Worm (Caenorhabditis elegans) whole organism, young adult: ENCODE results near the gene nsun-5.

Experiments used
- B0019.2 ChIP-seq: fragments of 200-800 bp; sonication (Bioruptor generic); conservative IDR thresholded peaks from 2 replicates; pipeline ENCODE4 v1.3.6; 2022; ENCODE audit warnings: missing genetic modification reagents, missing genetic modification characterization, missing compliant biosample characterization
- B0035.1 ChIP-seq: sonication (generic microtip); optimal IDR thresholded peaks from 2 replicates; lab custom pipeline; 2016; ENCODE audit warnings: missing genetic modification characterization, mild to moderate bottlenecking, missing compliant biosample characterization, missing genotype, missing genetic modification reagents
- B0336.3 ChIP-seq: fragments of 200-800 bp; sonication (Bioruptor generic); IDR thresholded peaks from 2 replicates; pipeline ENCODE4 v1.3.6; 2022; ENCODE audit warnings: missing genetic modification characterization, missing compliant biosample characterization
- C06A6.2 ChIP-seq: fragments of 200-800 bp; sonication (Bioruptor generic); conservative IDR thresholded peaks from 2 replicates; pipeline ENCODE4 v1.3.6; 2022; ENCODE audit warnings: missing genetic modification characterization, missing compliant biosample characterization
- F10E7.11 ChIP-seq: sonication (generic microtip); optimal IDR thresholded peaks from 2 replicates; lab custom pipeline; 2017; ENCODE audit warnings: mild to moderate bottlenecking, missing genetic modification characterization, moderate library complexity, missing compliant biosample characterization
- F22D6.2 ChIP-seq: sonication (generic microtip); optimal IDR thresholded peaks from 2 replicates; lab custom pipeline; 2016; ENCODE audit warnings: mild to moderate bottlenecking, missing genetic modification characterization, missing compliant biosample characterization
- F23B12.7 ChIP-seq: sonication (generic microtip); optimal IDR thresholded peaks from 2 replicates; lab custom pipeline; 2017; ENCODE audit warnings: missing genetic modification characterization, mild to moderate bottlenecking, missing compliant biosample characterization, antibody characterized with exemption, moderate library complexity; ENCODE audit not compliant: insufficient read depth
- F33H1.4 ChIP-seq: fragments of 200-800 bp; sonication (Bioruptor generic); IDR thresholded peaks from 2 replicates; pipeline ENCODE4 v1.3.6; 2022; ENCODE audit warnings: missing genetic modification reagents, missing genetic modification characterization, missing compliant biosample characterization
- F57A8.1 ChIP-seq: fragments of 200-800 bp; sonication (Bioruptor generic); optimal IDR thresholded peaks from 2 replicates; lab custom pipeline; 2018; ENCODE audit warnings: mild to moderate bottlenecking, missing genetic modification characterization, moderate library complexity, missing compliant biosample characterization
- F57C9.4 ChIP-seq: sonication (generic microtip); optimal IDR thresholded peaks from 2 replicates; lab custom pipeline; 2017; ENCODE audit warnings: mild to moderate bottlenecking, missing genetic modification characterization, missing compliant biosample characterization
- T07F8.4 ChIP-seq: sonication (generic microtip); optimal IDR thresholded peaks from 2 replicates; lab custom pipeline; 2016; ENCODE audit warnings: mild to moderate bottlenecking, missing genetic modification characterization, moderate library complexity, missing compliant biosample characterization
- Y56A3A.18 ChIP-seq: fragments of 200-800 bp; sonication (Bioruptor generic); IDR thresholded peaks from 2 replicates; pipeline ENCODE4 v1.3.6; 2022; ENCODE audit warnings: missing genetic modification reagents, missing genetic modification characterization, missing compliant biosample characterization
- Y67H2A.10 ChIP-seq: fragments of 200-800 bp; sonication (Bioruptor generic); conservative IDR thresholded peaks from 2 replicates; pipeline ENCODE4 v1.3.6; 2022; ENCODE audit warnings: missing genetic modification reagents, missing genetic modification characterization, missing compliant biosample characterization
- akir-1 ChIP-seq: fragments of 200-800 bp; sonication (Bioruptor generic); optimal IDR thresholded peaks from 2 replicates; lab custom pipeline; 2018; ENCODE audit warnings: mild to moderate bottlenecking, missing genetic modification characterization, moderate library complexity, missing compliant biosample characterization
- aptf-2 ChIP-seq: fragments of 200-800 bp; sonication (Bioruptor generic); conservative IDR thresholded peaks from 2 replicates; pipeline ENCODE4 v1.3.6; 2022; ENCODE audit warnings: missing genetic modification reagents, missing genetic modification characterization, missing compliant biosample characterization
- attf-3 ChIP-seq: fragments of 200-800 bp; sonication (Bioruptor generic); conservative IDR thresholded peaks from 2 replicates; pipeline ENCODE4 v1.3.6; 2022; ENCODE audit warnings: missing genetic modification reagents, missing genetic modification characterization, missing compliant biosample characterization
- attf-5 ChIP-seq: fragments of 200-800 bp; sonication (Bioruptor generic); optimal IDR thresholded peaks from 2 replicates; lab custom pipeline; 2018; ENCODE audit warnings: mild to moderate bottlenecking, missing genetic modification characterization, missing compliant biosample characterization
- attf-6 ChIP-seq: fragments of 200-800 bp; sonication (Bioruptor generic); IDR thresholded peaks from 2 replicates; pipeline ENCODE4 v1.3.6; 2022; ENCODE audit warnings: missing genetic modification reagents, missing genetic modification characterization, missing compliant biosample characterization
- cebp-2 ChIP-seq: fragments of 200-800 bp; sonication (Bioruptor generic); IDR thresholded peaks from 2 replicates; pipeline ENCODE4 v1.3.6; 2022; ENCODE audit warnings: missing genetic modification characterization, missing compliant biosample characterization
- ceh-79 ChIP-seq: sonication (generic microtip); optimal IDR thresholded peaks from 2 replicates; lab custom pipeline; 2017; ENCODE audit warnings: mild to moderate bottlenecking, missing genetic modification characterization, missing compliant biosample characterization
- die-1 ChIP-seq: sonication (generic microtip); optimal IDR thresholded peaks from 2 replicates; lab custom pipeline; 2016; ENCODE audit warnings: missing genotype, mild to moderate bottlenecking, missing genetic modification characterization, missing compliant biosample characterization
- dpff-1 ChIP-seq: sonication (generic microtip); optimal IDR thresholded peaks from 2 replicates; lab custom pipeline; 2017; ENCODE audit warnings: mild to moderate bottlenecking, missing genetic modification characterization, missing compliant biosample characterization
- egl-18 ChIP-seq: fragments of 200-800 bp; sonication (Bioruptor generic); IDR thresholded peaks from 2 replicates; pipeline ENCODE4 v1.3.6; 2022; ENCODE audit warnings: missing genetic modification reagents, missing genetic modification characterization, missing compliant biosample characterization
- fkh-3 ChIP-seq: sonication (generic microtip); optimal IDR thresholded peaks from 2 replicates; lab custom pipeline; 2016; ENCODE audit warnings: mild to moderate bottlenecking, missing genetic modification characterization, missing compliant biosample characterization
- him-1 ChIP-seq: sonication (generic microtip); optimal IDR thresholded peaks from 2 replicates; lab custom pipeline; 2016; ENCODE audit warnings: missing genotype, missing genetic modification reagents, missing genetic modification characterization, missing compliant biosample characterization
- hlh-12 ChIP-seq: sonication (generic microtip); optimal IDR thresholded peaks from 2 replicates; lab custom pipeline; 2016; ENCODE audit warnings: missing genetic modification characterization, missing compliant biosample characterization
- hlh-26 ChIP-seq: fragments of 200-800 bp; sonication (Bioruptor generic); conservative IDR thresholded peaks from 2 replicates; pipeline ENCODE4 v1.3.6; 2022; ENCODE audit warnings: missing genetic modification reagents, missing genetic modification characterization, missing compliant biosample characterization
- hsf-1 ChIP-seq: fragments of 200-800 bp; sonication (Bioruptor generic); IDR thresholded peaks from 2 replicates; pipeline ENCODE4 v1.3.6; 2022; ENCODE audit warnings: missing genetic modification reagents, missing genetic modification characterization, missing compliant biosample characterization
- let-526 ChIP-seq: fragments of 200-800 bp; sonication (Bioruptor generic); IDR thresholded peaks from 2 replicates; pipeline ENCODE4 v1.3.6; 2022; ENCODE audit warnings: missing genetic modification reagents, missing genetic modification characterization, missing compliant biosample characterization
- lin-35 ChIP-seq, 3 experiments: fragments of 150-350 bp in 2 of 3; sonication (generic microtip) in 1 of 3; optimal IDR thresholded peaks; 2 replicates each; lab custom pipeline; 2014 to 2018; ENCODE audit warnings: missing biosample characterization in 3 of 3, missing genetic modification characterization in 3 of 3, missing genetic modification reagents in 3 of 3
- madf-10 ChIP-seq: sonication (generic microtip); optimal IDR thresholded peaks from 2 replicates; lab custom pipeline; 2016; ENCODE audit warnings: mild to moderate bottlenecking, missing genetic modification characterization, missing compliant biosample characterization
- madf-6 ChIP-seq: fragments of 200-800 bp; sonication (Bioruptor generic); IDR thresholded peaks from 2 replicates; pipeline ENCODE4 v1.3.6; 2022; ENCODE audit warnings: missing genetic modification reagents, missing genetic modification characterization, missing compliant biosample characterization
- mes-4 ChIP-seq: sonication (generic microtip); optimal IDR thresholded peaks from 2 replicates; lab custom pipeline; 2016; ENCODE audit warnings: missing genotype, missing genetic modification characterization, missing compliant biosample characterization
- mxl-1 ChIP-seq: sonication (generic microtip); optimal IDR thresholded peaks from 2 replicates; lab custom pipeline; 2016; ENCODE audit warnings: missing genetic modification characterization, missing compliant biosample characterization
- nhr-120 ChIP-seq: fragments of 200-800 bp; sonication (Bioruptor generic); IDR thresholded peaks from 2 replicates; pipeline ENCODE4 v1.3.6; 2022; ENCODE audit warnings: missing genetic modification characterization, missing compliant biosample characterization
- nhr-179 ChIP-seq: sonication (generic microtip); optimal IDR thresholded peaks from 2 replicates; lab custom pipeline; 2016; ENCODE audit warnings: mild to moderate bottlenecking, missing genetic modification characterization, missing compliant biosample characterization
- nhr-27 ChIP-seq: fragments of 200-800 bp; sonication (Bioruptor generic); optimal IDR thresholded peaks from 2 replicates; lab custom pipeline; 2018; ENCODE audit warnings: mild to moderate bottlenecking, missing genetic modification characterization, moderate library complexity, missing compliant biosample characterization
- nhr-80 ChIP-seq: sonication (generic microtip); optimal IDR thresholded peaks from 2 replicates; lab custom pipeline; 2016; ENCODE audit warnings: missing genetic modification characterization, missing compliant biosample characterization
- nhr-90 ChIP-seq: sonication (generic microtip); optimal IDR thresholded peaks from 2 replicates; lab custom pipeline; 2016; ENCODE audit warnings: missing genotype, mild to moderate bottlenecking, missing genetic modification characterization, missing compliant biosample characterization
- snpc-1.1 ChIP-seq: sonication (generic microtip); optimal IDR thresholded peaks from 2 replicates; lab custom pipeline; 2017; ENCODE audit warnings: missing genetic modification characterization, mild to moderate bottlenecking, missing compliant biosample characterization, antibody characterized with exemption, moderate library complexity, missing genotype, missing genetic modification reagents; ENCODE audit not compliant: insufficient read depth
- tlf-1 ChIP-seq: fragments of 200-800 bp; sonication (Bioruptor generic); optimal IDR thresholded peaks from 2 replicates; lab custom pipeline; 2018; ENCODE audit warnings: mild to moderate bottlenecking, missing genetic modification characterization, missing compliant biosample characterization
- zfh-2 ChIP-seq: fragments of 200-800 bp; sonication (Bioruptor generic); conservative IDR thresholded peaks from 2 replicates; pipeline ENCODE4 v1.3.6; 2022; ENCODE audit warnings: missing genetic modification reagents, missing genetic modification characterization, missing compliant biosample characterization
- zim-3 ChIP-seq: sonication (generic microtip); optimal IDR thresholded peaks from 2 replicates; lab custom pipeline; 2017; ENCODE audit warnings: mild to moderate bottlenecking, missing genetic modification characterization, moderate library complexity, missing compliant biosample characterization
- ztf-25 ChIP-seq: fragments of 200-800 bp; sonication (Bioruptor generic); IDR thresholded peaks from 2 replicates; pipeline ENCODE4 v1.3.6; 2022; ENCODE audit warnings: missing genetic modification reagents, missing genetic modification characterization, missing compliant biosample characterization
- ztf-28 ChIP-seq: fragments of 200-800 bp; sonication (Bioruptor generic); IDR thresholded peaks from 2 replicates; pipeline ENCODE4 v1.3.6; 2022; ENCODE audit warnings: missing genetic modification reagents, missing genetic modification characterization, missing compliant biosample characterization
- ztf-3 ChIP-seq: fragments of 200-800 bp; sonication (Bioruptor generic); optimal IDR thresholded peaks from 2 replicates; lab custom pipeline; 2018; ENCODE audit warnings: mild to moderate bottlenecking, missing genetic modification characterization, missing compliant biosample characterization

The nsun-5 gene

DNA sequence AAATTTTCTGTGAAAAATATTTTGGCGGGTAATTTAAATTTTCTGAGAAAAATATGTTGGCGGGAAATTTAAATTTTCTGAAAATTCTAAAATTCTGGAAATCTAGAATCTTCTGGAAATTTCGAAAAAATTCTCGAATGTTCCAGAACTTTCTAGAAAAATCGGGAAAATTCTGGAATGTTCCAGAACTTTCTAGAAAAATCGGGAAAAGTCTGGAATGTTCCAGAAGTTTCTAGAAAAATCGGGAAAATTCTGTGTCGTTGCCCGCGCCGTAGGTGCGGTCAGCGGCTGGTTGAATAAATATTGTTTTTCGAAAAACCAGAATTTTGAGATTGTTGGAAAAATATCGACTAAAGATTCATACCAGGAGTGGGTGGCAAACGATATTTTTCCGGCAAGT is 31.6 kb downstream of the nsun-5 start:
- peak; percentile 94 for TF ChIP-seq hsf-1 (GFP tag; lab: Robert Waterston, UW)

DNA sequence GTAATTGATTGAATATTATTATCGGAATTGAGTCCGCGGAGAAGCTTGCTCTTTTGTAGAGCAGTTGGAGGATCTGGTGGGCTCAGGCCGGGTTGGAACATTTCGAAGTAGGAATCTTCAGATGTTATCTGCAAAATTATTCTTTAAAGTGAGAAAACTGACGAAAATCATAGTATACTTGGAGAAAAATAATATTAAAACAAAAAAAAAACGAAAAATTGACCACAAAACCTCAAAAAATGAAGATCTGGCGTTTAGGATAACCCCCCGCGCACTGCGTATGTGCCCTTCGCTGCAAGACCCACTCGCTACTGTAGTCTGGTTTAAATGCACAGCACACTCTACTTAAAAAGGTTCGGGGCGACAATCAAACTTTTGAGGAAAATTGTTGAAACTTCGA is 34.0 kb downstream of the nsun-5 start, which contains the start of gene Y53F4B.10:
TSS of gene Y53F4B.10 (minus strand) at position 101 of the 400 bp plus-strand sequence.
- no peak for TF ChIP-seq F22D6.2
- TF ChIP-seq let-526 (GFP tag; lab: Robert Waterston, UW), result no peak
- TF ChIP-seq B0336.3 (GFP tag; lab: Robert Waterston, UW), result no peak
- no peak for TF ChIP-seq madf-10 (tag; lab: Kevin White, UChicago)
- no peak for TF ChIP-seq mes-4
- no peak for TF ChIP-seq ztf-28 (GFP tag; lab: Robert Waterston, UW)
- no peak for TF ChIP-seq F23B12.7 (tag; lab: Kevin White, UChicago)
- TF ChIP-seq die-1 (tag; lab: Kevin White, UChicago), result no peak
- TF ChIP-seq egl-18 (GFP tag; lab: Robert Waterston, UW), result no peak
- TF ChIP-seq F33H1.4 (GFP tag; lab: Robert Waterston, UW), result no peak
- TF ChIP-seq ztf-3 (GFP tag; lab: Kevin White, UChicago), result no peak
- TF ChIP-seq tlf-1 (GFP tag; lab: Kevin White, UChicago), result no peak

DNA sequence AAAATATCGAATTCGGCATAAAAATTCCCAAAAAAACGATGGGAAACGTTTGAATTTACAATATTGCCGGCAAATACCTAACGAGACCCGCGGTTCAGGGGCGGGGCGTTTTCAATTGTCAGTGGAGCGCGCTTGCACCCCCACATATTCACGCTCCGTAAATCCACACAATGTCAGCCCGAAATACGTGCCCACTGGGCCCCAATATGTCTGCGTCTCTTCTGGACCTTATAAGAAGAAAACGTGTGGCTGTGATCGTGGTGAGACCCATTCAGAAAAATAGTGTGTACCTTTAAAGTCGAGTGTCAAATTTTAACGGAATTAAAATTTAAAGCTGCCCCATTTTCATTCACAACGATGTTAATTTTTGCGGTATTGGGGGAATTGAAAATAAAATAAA is 35.1 kb downstream of the nsun-5 start:
- TF ChIP-seq nhr-27 (no peak), nhr-80 (no peak), zfh-2 (GFP tag; lab: Robert Waterston, UW) (no peak), dpff-1 (tag; lab: Kevin White, UChicago) (peak; percentile 16), lin-35 (GFP tag; optimal IDR thresholded peaks at IDR 0.05; lab: Kevin White, UChicago) (peak in 1 of 3 experiments; percentile 26), him-1 (peak; percentile 48), F22D6.2 (no peak), F10E7.11 (tag; lab: Kevin White, UChicago) (peak; percentile 32), F57C9.4 (tag; lab: Kevin White, UChicago) (no peak), madf-6 (GFP tag; lab: Robert Waterston, UW) (peak; percentile 82), attf-5 (GFP tag; lab: Kevin White, UChicago) (peak; percentile 44), attf-6 (GFP tag; lab: Robert Waterston, UW) (peak; percentile 54), ztf-25 (peak; percentile 77; the same call in 1 of the 2 replicates), hlh-12 (tag; lab: Kevin White, UChicago) (no peak), ceh-79 (tag; lab: Kevin White, UChicago) (no peak), zim-3 (tag; lab: Kevin White, UChicago) (peak; percentile 44), snpc-1.1 (peak; percentile 8), Y67H2A.10 (no peak), Y56A3A.18 (GFP tag; lab: Robert Waterston, UW) (no peak), akir-1 (no peak), mxl-1 (tag; lab: Kevin White, UChicago) (no peak), nhr-179 (tag; lab: Kevin White, UChicago) (no peak), cebp-2 (peak; percentile 79; the same call in 1 of the 2 replicates), aptf-2 (GFP tag; lab: Robert Waterston, UW) (0 out of 2 replicates have a peak, but pooled peaks have one; percentile 15), nhr-120 (GFP tag; lab: Robert Waterston, UW) (no peak), B0035.1 (tag; lab: Kevin White, UChicago) (no peak), F57A8.1 (GFP tag; lab: Kevin White, UChicago) (no peak), attf-3 (GFP tag; lab: Robert Waterston, UW) (peak; percentile 35; the same call in 1 of the 2 replicates), B0019.2 (GFP tag; lab: Robert Waterston, UW) (no peak), B0336.3 (GFP tag; lab: Robert Waterston, UW) (peak; percentile 93), hlh-26 (GFP tag; lab: Robert Waterston, UW) (no peak), T07F8.4 (tag; lab: Kevin White, UChicago) (no peak), nhr-90 (tag; lab: Kevin White, UChicago) (no peak), fkh-3 (no peak), C06A6.2 (GFP tag; lab: Robert Waterston, UW) (no peak)
